Fruit fly (Drosophila melanogaster) whole organism, pupa: ENCODE measurements around the gene CG10996.

Source experiments
- CG12605 ChIP-seq: fragments of 200-800 bp; sonication (Bioruptor generic); IDR thresholded peaks from 2 replicates; pipeline ENCODE4 v1.3.6; 2022; ENCODE audit warnings: missing biosample characterization, missing genetic modification characterization
- CG14655 ChIP-seq: fragments of 200-800 bp; sonication (Bioruptor generic); optimal IDR thresholded peaks from 3 replicates; lab custom pipeline; 2017; ENCODE audit warnings: mild to moderate bottlenecking, missing biosample characterization, missing genetic modification reagents, missing genetic modification characterization
- CG17806 ChIP-seq: fragments of 200-800 bp; sonication (Bioruptor generic); optimal IDR thresholded peaks from 2 replicates; lab custom pipeline; 2018; ENCODE audit warnings: missing biosample characterization, mild to moderate bottlenecking, missing genetic modification characterization, moderate library complexity
- EcR ChIP-seq: fragments of 200-800 bp; sonication (Bioruptor generic); optimal IDR thresholded peaks from 3 replicates; lab custom pipeline; 2019; ENCODE audit warnings: missing biosample characterization, missing genetic modification characterization, mild to moderate bottlenecking, moderate library complexity, missing genetic modification reagents
- Pif1A ChIP-seq: fragments of 200-800 bp; sonication (Bioruptor generic); optimal IDR thresholded peaks from 3 replicates; lab custom pipeline; 2016; ENCODE audit warnings: missing biosample characterization, missing genetic modification characterization
- Pif1B ChIP-seq: fragments of 200-800 bp; sonication (Bioruptor generic); optimal IDR thresholded peaks from 3 replicates; lab custom pipeline; 2016; ENCODE audit warnings: missing biosample characterization, missing genetic modification characterization
- Snoo ChIP-seq: fragments of 200-800 bp; sonication (Bioruptor generic); optimal IDR thresholded peaks from 3 replicates; lab custom pipeline; 2017; ENCODE audit warnings: missing biosample characterization, mild to moderate bottlenecking, missing genetic modification characterization, inconsistent platforms

- TF ChIP-seq Pif1B (GFP tag; lab: Kevin White, UChicago) = peak; percentile 13
- peak; percentile 50; the same call in 1 of the 2 replicates for TF ChIP-seq CG12605
- TF ChIP-seq CG14655 (GFP tag; lab: Kevin White, UChicago) = peak; percentile 71
- peak; percentile 64 for TF ChIP-seq Pif1A (GFP tag; lab: Kevin White, UChicago)
- no peak for TF ChIP-seq Snoo (tag; lab: Kevin White, UChicago)
- peak; percentile 48 for TF ChIP-seq CG17806 (tag; lab: Kevin White, UChicago)
- TF ChIP-seq EcR (GFP tag; lab: Kevin White, UChicago) = no peak
These were observed 13.2 kb downstream of the CG10996 start for dm6 chrX:13783958-13784907.
